Worm (Caenorhabditis elegans) whole organism, L2 larva: ENCODE results near the gene K09E2.1.

Experiments used
- ZK546.5 ChIP-seq: sonication (generic microtip); optimal IDR thresholded peaks from 2 replicates; lab custom pipeline; 2017; ENCODE audit warnings: missing biosample characterization, missing genetic modification characterization
- aly-2 ChIP-seq: fragments of 150-350 bp; optimal IDR thresholded peaks from 2 replicates; lab custom pipeline; 2014; ENCODE audit warnings: missing biosample characterization, missing genetic modification characterization
- egl-27 ChIP-seq: sonication (generic microtip); optimal IDR thresholded peaks from 3 replicates; lab custom pipeline; 2017; ENCODE audit warnings: missing biosample characterization, missing genetic modification reagents, missing genetic modification characterization
- elt-1 ChIP-seq: fragments of 150-350 bp; optimal IDR thresholded peaks from 2 replicates; lab custom pipeline; 2014; ENCODE audit warnings: missing biosample characterization, missing genetic modification characterization
- fos-1 ChIP-seq: fragments of 150-350 bp; optimal IDR thresholded peaks from 2 replicates; lab custom pipeline; 2014; ENCODE audit warnings: missing biosample characterization, missing genetic modification characterization
- lin-39 ChIP-seq: fragments of 150-350 bp; optimal IDR thresholded peaks from 2 replicates; lab custom pipeline; 2014; ENCODE audit warnings: missing biosample characterization, missing genetic modification reagents, missing genetic modification characterization
- mdl-1 ChIP-seq, 2 experiments: fragments of 150-350 bp in 1 of 2; sonication (generic microtip) in 1 of 2; optimal IDR thresholded peaks; 2 replicates each; lab custom pipeline; 2017; ENCODE audit warnings: missing biosample characterization in 2 of 2, missing genetic modification characterization in 2 of 2
- nhr-129 ChIP-seq: fragments of 150-350 bp; optimal IDR thresholded peaks from 2 replicates; lab custom pipeline; 2014; ENCODE audit warnings: missing biosample characterization, missing genetic modification characterization
- nhr-21 ChIP-seq: fragments of 150-350 bp; optimal IDR thresholded peaks from 2 replicates; lab custom pipeline; 2014; ENCODE audit warnings: missing biosample characterization, missing genetic modification characterization
- skn-1 ChIP-seq: sonication (generic microtip); optimal IDR thresholded peaks from 2 replicates; lab custom pipeline; 2017; ENCODE audit warnings: missing biosample characterization, missing genetic modification characterization
- sma-3 ChIP-seq: sonication (generic microtip); optimal IDR thresholded peaks from 2 replicates; lab custom pipeline; 2016; ENCODE audit warnings: missing genetic modification reagents, missing genetic modification characterization, missing compliant biosample characterization
- unc-62 ChIP-seq: fragments of 150-350 bp; optimal IDR thresholded peaks from 2 replicates; lab custom pipeline; 2014; ENCODE audit warnings: missing biosample characterization, missing genetic modification reagents, missing genetic modification characterization

- TF ChIP-seq skn-1 (tag; lab: Kevin White, UChicago) (no peak), lin-39 (no peak), ZK546.5 (no peak), nhr-129 (tag; lab: Kevin White, UChicago) (no peak), mdl-1 (tag; optimal IDR thresholded peaks at IDR 0.05; lab: Kevin White, UChicago) (no peak), unc-62 (no peak), egl-27 (tag; lab: Kevin White, UChicago) (no peak), nhr-21 (tag; lab: Kevin White, UChicago) (no peak), elt-1 (no peak), aly-2 (tag; lab: Kevin White, UChicago) (no peak), fos-1 (tag; lab: Kevin White, UChicago) (no peak), sma-3 (GFP tag; lab: Kevin White, UChicago) (no peak)
These were observed 8.9 kb upstream of the K09E2.1 start, which contains the start of the genes K09E2.2 and K09E2.3 for ce11 chrX:8672760-8673159.
